Worm (Caenorhabditis elegans) whole organism, young adult: ENCODE measurements around the gene alr-1.

ENCODE experiments used
- B0019.2 ChIP-seq: fragments of 200-800 bp; sonication (Bioruptor generic); conservative IDR thresholded peaks from 2 replicates; pipeline ENCODE4 v1.3.6; 2022; ENCODE audit warnings: missing genetic modification reagents, missing genetic modification characterization, missing compliant biosample characterization
- F52B5.7 ChIP-seq: sonication (generic microtip); optimal IDR thresholded peaks from 2 replicates; lab custom pipeline; 2016; ENCODE audit warnings: mild to moderate bottlenecking, missing genetic modification characterization, missing compliant biosample characterization
- F57C9.4 ChIP-seq: sonication (generic microtip); optimal IDR thresholded peaks from 2 replicates; lab custom pipeline; 2017; ENCODE audit warnings: mild to moderate bottlenecking, missing genetic modification characterization, missing compliant biosample characterization
- T07F8.4 ChIP-seq: sonication (generic microtip); optimal IDR thresholded peaks from 2 replicates; lab custom pipeline; 2016; ENCODE audit warnings: mild to moderate bottlenecking, missing genetic modification characterization, moderate library complexity, missing compliant biosample characterization
- Y79H2A.3 ChIP-seq: fragments of 200-800 bp; sonication (Bioruptor generic); conservative IDR thresholded peaks from 2 replicates; pipeline ENCODE4 v1.3.6; 2022; ENCODE audit warnings: missing genetic modification reagents, missing genetic modification characterization, missing compliant biosample characterization
- ZK185.1 ChIP-seq: sonication (generic microtip); optimal IDR thresholded peaks from 2 replicates; lab custom pipeline; 2016; ENCODE audit warnings: mild to moderate bottlenecking, missing genetic modification characterization, missing compliant biosample characterization; ENCODE audit not compliant: poor library complexity, severe bottlenecking
- ama-1 ChIP-seq, 3 experiments: fragments of 150-350 bp in 1 of 3; sonication (generic microtip) in 2 of 3; optimal IDR thresholded peaks; 2 replicates each; lab custom pipeline; 2014 to 2018; ENCODE audit warnings: missing biosample characterization in 2 of 3, missing genetic modification characterization in 2 of 3, missing genetic modification reagents in 2 of 3
- aptf-2 ChIP-seq: fragments of 200-800 bp; sonication (Bioruptor generic); conservative IDR thresholded peaks from 2 replicates; pipeline ENCODE4 v1.3.6; 2022; ENCODE audit warnings: missing genetic modification reagents, missing genetic modification characterization, missing compliant biosample characterization
- aptf-3 ChIP-seq: fragments of 200-800 bp; sonication (Bioruptor generic); IDR thresholded peaks from 2 replicates; pipeline ENCODE4 v1.3.6; 2022; ENCODE audit warnings: missing genetic modification characterization, missing compliant biosample characterization
- atf-7 ChIP-seq: sonication (generic microtip); optimal IDR thresholded peaks from 2 replicates; lab custom pipeline; 2017; ENCODE audit warnings: mild to moderate bottlenecking, missing genetic modification characterization, missing compliant biosample characterization
- attf-5 ChIP-seq: fragments of 200-800 bp; sonication (Bioruptor generic); optimal IDR thresholded peaks from 2 replicates; lab custom pipeline; 2018; ENCODE audit warnings: mild to moderate bottlenecking, missing genetic modification characterization, missing compliant biosample characterization
- ccch-3 ChIP-seq: fragments of 200-800 bp; sonication (Bioruptor generic); optimal IDR thresholded peaks from 2 replicates; lab custom pipeline; 2018; ENCODE audit warnings: mild to moderate bottlenecking, missing genetic modification characterization, missing compliant biosample characterization
- cebp-1 ChIP-seq, 2 experiments: fragments of 200-800 bp in 1 of 2; sonication (Bioruptor generic) in 1 of 2; sonication (generic microtip) in 1 of 2; IDR thresholded peaks in 1 of 2; optimal IDR thresholded peaks in 1 of 2; 2 replicates each; pipeline versions ENCODE4 v1.3.6 to Lab custom; 2017 to 2022; ENCODE audit warnings: missing compliant biosample characterization in 2 of 2, missing genetic modification characterization in 2 of 2, mild to moderate bottlenecking in 1 of 2, missing genetic modification reagents in 1 of 2, moderate library complexity in 1 of 2
- ceh-58 ChIP-seq: fragments of 200-800 bp; sonication (Bioruptor generic); IDR thresholded peaks from 2 replicates; pipeline ENCODE4 v1.3.6; 2022; ENCODE audit warnings: missing genetic modification characterization, missing compliant biosample characterization
- die-1 ChIP-seq: sonication (generic microtip); optimal IDR thresholded peaks from 2 replicates; lab custom pipeline; 2016; ENCODE audit warnings: missing genotype, mild to moderate bottlenecking, missing genetic modification characterization, missing compliant biosample characterization
- dpl-1 ChIP-seq: fragments of 150-350 bp; optimal IDR thresholded peaks from 2 replicates; lab custom pipeline; 2014; ENCODE audit warnings: missing biosample characterization, missing genetic modification reagents, missing genetic modification characterization
- efl-1 ChIP-seq: fragments of 150-350 bp; optimal IDR thresholded peaks from 2 replicates; lab custom pipeline; 2014; ENCODE audit warnings: missing biosample characterization, missing genetic modification reagents, missing genetic modification characterization
- egl-44 ChIP-seq: fragments of 200-800 bp; sonication (Bioruptor generic); IDR thresholded peaks from 2 replicates; pipeline ENCODE4 v1.3.6; 2022; ENCODE audit warnings: missing genetic modification reagents, missing genetic modification characterization, missing compliant biosample characterization
- gei-17 ChIP-seq: fragments of 200-800 bp; sonication (Bioruptor generic); optimal IDR thresholded peaks from 2 replicates; lab custom pipeline; 2018; ENCODE audit warnings: mild to moderate bottlenecking, missing genetic modification characterization, missing compliant biosample characterization
- hlh-26 ChIP-seq: fragments of 200-800 bp; sonication (Bioruptor generic); conservative IDR thresholded peaks from 2 replicates; pipeline ENCODE4 v1.3.6; 2022; ENCODE audit warnings: missing genetic modification reagents, missing genetic modification characterization, missing compliant biosample characterization
- hsf-1 ChIP-seq: fragments of 200-800 bp; sonication (Bioruptor generic); IDR thresholded peaks from 2 replicates; pipeline ENCODE4 v1.3.6; 2022; ENCODE audit warnings: missing genetic modification reagents, missing genetic modification characterization, missing compliant biosample characterization
- lag-1 ChIP-seq: fragments of 200-800 bp; sonication (Bioruptor generic); IDR thresholded peaks from 2 replicates; pipeline ENCODE4 v1.3.6; 2022; ENCODE audit warnings: missing genetic modification reagents, missing genetic modification characterization, missing compliant biosample characterization
- let-526 ChIP-seq: fragments of 200-800 bp; sonication (Bioruptor generic); IDR thresholded peaks from 2 replicates; pipeline ENCODE4 v1.3.6; 2022; ENCODE audit warnings: missing genetic modification reagents, missing genetic modification characterization, missing compliant biosample characterization
- lin-40 ChIP-seq: sonication (generic microtip); optimal IDR thresholded peaks from 2 replicates; lab custom pipeline; 2016; ENCODE audit warnings: missing genetic modification characterization, mild to moderate bottlenecking, missing compliant biosample characterization, missing genotype, missing genetic modification reagents
- lin-54 ChIP-seq: fragments of 200-800 bp; sonication (Bioruptor generic); optimal IDR thresholded peaks from 2 replicates; lab custom pipeline; 2018; ENCODE audit warnings: mild to moderate bottlenecking, missing genetic modification characterization, missing compliant biosample characterization
- lir-1 ChIP-seq: fragments of 200-800 bp; sonication (Bioruptor generic); conservative IDR thresholded peaks from 2 replicates; pipeline ENCODE4 v1.3.6; 2022; ENCODE audit warnings: missing genetic modification reagents, missing genetic modification characterization, missing compliant biosample characterization
- madf-10 ChIP-seq: sonication (generic microtip); optimal IDR thresholded peaks from 2 replicates; lab custom pipeline; 2016; ENCODE audit warnings: mild to moderate bottlenecking, missing genetic modification characterization, missing compliant biosample characterization
- madf-8 ChIP-seq: fragments of 200-800 bp; sonication (Bioruptor generic); conservative IDR thresholded peaks from 2 replicates; pipeline ENCODE4 v1.3.6; 2022; ENCODE audit warnings: missing genetic modification reagents, missing genetic modification characterization, missing compliant biosample characterization
- mel-28 ChIP-seq: sonication (generic microtip); optimal IDR thresholded peaks from 2 replicates; lab custom pipeline; 2016; ENCODE audit warnings: borderline replicate concordance, mild to moderate bottlenecking, missing genetic modification characterization, missing compliant biosample characterization
- mes-4 ChIP-seq: sonication (generic microtip); optimal IDR thresholded peaks from 2 replicates; lab custom pipeline; 2016; ENCODE audit warnings: missing genotype, missing genetic modification characterization, missing compliant biosample characterization
- nfya-1 ChIP-seq: sonication (generic microtip); optimal IDR thresholded peaks from 2 replicates; lab custom pipeline; 2017; ENCODE audit warnings: antibody characterized with exemption, missing compliant biosample characterization, missing genetic modification characterization, borderline replicate concordance; ENCODE audit not compliant: insufficient read depth
- nfya-2 ChIP-seq: fragments of 200-800 bp; sonication (Bioruptor generic); IDR thresholded peaks from 2 replicates; pipeline ENCODE4 v1.3.6; 2022; ENCODE audit warnings: missing genetic modification reagents, missing genetic modification characterization, missing compliant biosample characterization
- nhr-90 ChIP-seq: sonication (generic microtip); optimal IDR thresholded peaks from 2 replicates; lab custom pipeline; 2016; ENCODE audit warnings: missing genotype, mild to moderate bottlenecking, missing genetic modification characterization, missing compliant biosample characterization
- rpc-1 ChIP-seq, 2 experiments: fragments of 150-350 bp in 1 of 2; sonication (generic microtip) in 1 of 2; optimal IDR thresholded peaks; 2 replicates each; lab custom pipeline; 2014 to 2018; ENCODE audit warnings: missing biosample characterization in 1 of 2, missing genetic modification characterization in 1 of 2, missing genetic modification reagents in 1 of 2, missing genotype in 1 of 2
- sea-2 ChIP-seq: fragments of 200-800 bp; sonication (Bioruptor generic); IDR thresholded peaks from 2 replicates; pipeline ENCODE4 v1.3.6; 2022; ENCODE audit warnings: missing genetic modification characterization, missing compliant biosample characterization
- snpc-1.3 ChIP-seq: sonication (generic microtip); optimal IDR thresholded peaks from 2 replicates; lab custom pipeline; 2017; ENCODE audit warnings: missing genetic modification characterization, mild to moderate bottlenecking, missing compliant biosample characterization, antibody characterized with exemption, moderate library complexity, missing genotype, missing genetic modification reagents; ENCODE audit not compliant: insufficient read depth
- somi-1 ChIP-seq: fragments of 200-800 bp; sonication (Bioruptor generic); optimal IDR thresholded peaks from 2 replicates; lab custom pipeline; 2018; ENCODE audit warnings: mild to moderate bottlenecking, missing genetic modification characterization, missing compliant biosample characterization
- tbx-9 ChIP-seq: sonication (generic microtip); optimal IDR thresholded peaks from 2 replicates; lab custom pipeline; 2016; ENCODE audit warnings: borderline replicate concordance, missing genetic modification characterization, inconsistent platforms, missing compliant biosample characterization
- unc-62 ChIP-seq: fragments of 150-350 bp; optimal IDR thresholded peaks from 2 replicates; lab custom pipeline; 2014; ENCODE audit warnings: missing biosample characterization, missing genetic modification reagents, missing genetic modification characterization
- xnd-1 ChIP-seq: sonication (generic microtip); optimal IDR thresholded peaks from 2 replicates; lab custom pipeline; 2016; ENCODE audit warnings: missing genotype, missing genetic modification reagents, missing genetic modification characterization, missing compliant biosample characterization
- zim-3 ChIP-seq: sonication (generic microtip); optimal IDR thresholded peaks from 2 replicates; lab custom pipeline; 2017; ENCODE audit warnings: mild to moderate bottlenecking, missing genetic modification characterization, moderate library complexity, missing compliant biosample characterization
- ztf-18 ChIP-seq: sonication (generic microtip); optimal IDR thresholded peaks from 2 replicates; lab custom pipeline; 2016; ENCODE audit warnings: missing genotype, mild to moderate bottlenecking, missing genetic modification characterization, missing compliant biosample characterization
- ztf-25 ChIP-seq: fragments of 200-800 bp; sonication (Bioruptor generic); IDR thresholded peaks from 2 replicates; pipeline ENCODE4 v1.3.6; 2022; ENCODE audit warnings: missing genetic modification reagents, missing genetic modification characterization, missing compliant biosample characterization

Gene alr-1

DNA sequence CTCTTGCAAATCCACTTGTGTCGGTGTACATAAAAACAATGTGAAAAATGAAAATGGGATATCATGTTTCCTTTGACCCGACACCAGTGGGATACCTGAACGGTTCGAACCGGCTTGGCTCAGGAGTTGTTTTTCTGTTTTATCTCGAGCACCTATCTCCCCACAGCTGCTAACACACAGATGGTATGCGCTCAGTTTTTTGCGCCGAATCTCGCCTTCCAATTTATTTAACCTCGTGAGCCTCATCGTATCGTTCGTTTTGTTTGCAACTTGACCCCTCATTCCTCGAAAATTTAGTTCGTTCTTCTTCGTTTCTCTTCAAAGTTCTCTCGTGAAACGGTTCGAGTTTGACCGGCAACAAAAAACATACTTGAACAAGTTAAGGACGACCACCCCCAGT is 35.1 kb upstream of the alr-1 start, which contains the start of gene C05C9.1:
C05C9.1 (plus strand) TSS at position 301 of the 400 bp plus-strand sequence.
- no peak for TF ChIP-seq ztf-25 (GFP tag; lab: Robert Waterston, UW)
- no peak for TF ChIP-seq lag-1 (GFP tag; lab: Robert Waterston, UW)
- TF ChIP-seq aptf-3 (GFP tag; lab: Robert Waterston, UW): no peak
- TF ChIP-seq aptf-2: no peak
- no peak for TF ChIP-seq ccch-3 (GFP tag; lab: Kevin White, UChicago)
- no peak for TF ChIP-seq lin-54 (GFP tag; lab: Kevin White, UChicago)
- no peak for TF ChIP-seq ama-1 (optimal IDR thresholded peaks at IDR 0.05; lab: Kevin White, UChicago)
- TF ChIP-seq ama-1 (GFP tag; optimal IDR thresholded peaks at IDR 0.05; lab: Kevin White, UChicago): no peak
- TF ChIP-seq ZK185.1 (tag; lab: Kevin White, UChicago): no peak
- TF ChIP-seq Y79H2A.3: no peak
- TF ChIP-seq ztf-18 (tag; lab: Kevin White, UChicago): no peak
- TF ChIP-seq madf-10: no peak
- no peak for TF ChIP-seq nfya-2 (GFP tag; lab: Robert Waterston, UW)

DNA sequence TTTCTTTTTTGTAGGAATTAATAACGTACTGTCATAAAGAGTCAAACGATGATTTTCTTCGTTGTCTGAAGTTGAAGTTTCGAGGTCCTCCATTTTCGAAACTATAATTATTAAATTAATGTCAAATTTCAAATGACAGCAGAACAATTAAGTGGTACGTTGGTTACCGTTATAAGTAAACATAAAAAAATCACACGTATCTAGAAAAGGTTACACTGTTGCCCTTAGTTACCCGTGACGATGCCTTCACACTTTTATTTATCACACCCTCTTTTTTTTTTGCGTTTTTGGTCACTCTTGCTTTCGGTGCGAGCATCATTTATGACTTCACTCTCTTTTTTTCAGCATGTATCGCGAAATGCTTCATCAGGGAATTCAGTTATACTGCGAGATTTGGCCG is 27.3 kb upstream of the alr-1 start, which contains the start of the genes C05C9.3 and C05C9.2:
C05C9.3 (minus strand) TSS at position 101 of the 400 bp plus-strand sequence.
C05C9.2 (plus strand) TSS at position 346 of the 400 bp plus-strand sequence.
- no peak for TF ChIP-seq cebp-1 (GFP tag; IDR thresholded peaks at IDR 0.05; lab: Robert Waterston, UW)
- TF ChIP-seq cebp-1 (tag; optimal IDR thresholded peaks at IDR 0.05; lab: Kevin White, UChicago): no peak
- TF ChIP-seq hlh-26 (GFP tag; lab: Robert Waterston, UW): no peak
- TF ChIP-seq gei-17 (GFP tag; lab: Kevin White, UChicago): no peak
- TF ChIP-seq T07F8.4: no peak
- TF ChIP-seq ztf-25 (GFP tag; lab: Robert Waterston, UW): no peak
- no peak for TF ChIP-seq zim-3 (tag; lab: Kevin White, UChicago)
- TF ChIP-seq F52B5.7 (tag; lab: Kevin White, UChicago): no peak
- no peak for TF ChIP-seq nhr-90
- TF ChIP-seq rpc-1 (optimal IDR thresholded peaks at IDR 0.05; lab: Kevin White, UChicago): no peak
- TF ChIP-seq rpc-1 (tag; optimal IDR thresholded peaks at IDR 0.05; lab: Kevin White, UChicago): no peak
- TF ChIP-seq ceh-58 (GFP tag; lab: Robert Waterston, UW): no peak
- TF ChIP-seq madf-8 (GFP tag; lab: Robert Waterston, UW): no peak
- TF ChIP-seq unc-62 (GFP tag; lab: Kevin White, UChicago): no peak
- no peak for TF ChIP-seq mes-4 (tag; lab: Kevin White, UChicago)
- no peak for TF ChIP-seq atf-7 (tag; lab: Kevin White, UChicago)
- no peak for TF ChIP-seq lin-40 (tag; lab: Kevin White, UChicago)

DNA sequence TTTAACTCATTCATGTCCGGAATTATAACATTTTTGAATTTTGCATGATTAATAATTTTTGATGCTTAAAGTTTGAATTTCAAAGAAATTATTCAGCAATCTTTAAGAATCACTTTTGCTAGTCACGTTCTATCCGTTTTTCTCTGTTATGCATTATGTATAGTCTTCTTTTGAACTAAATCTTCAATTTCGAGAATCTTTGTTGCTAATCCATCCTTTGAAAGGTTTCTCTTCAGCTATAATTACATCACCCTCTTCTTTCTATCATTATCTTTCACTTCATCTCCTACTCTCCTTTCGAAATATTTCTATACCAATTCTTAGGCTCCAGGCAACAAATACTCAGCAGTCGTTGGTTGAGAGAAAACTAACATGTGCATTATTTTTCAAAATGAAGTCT is 26.1 kb upstream of the alr-1 start:
- no peak for TF ChIP-seq F57C9.4 (tag; lab: Kevin White, UChicago)
- no peak for TF ChIP-seq B0019.2 (GFP tag; lab: Robert Waterston, UW)
- no peak for TF ChIP-seq efl-1
- TF ChIP-seq F52B5.7 (tag; lab: Kevin White, UChicago): no peak
- no peak for TF ChIP-seq let-526 (GFP tag; lab: Robert Waterston, UW)
- TF ChIP-seq nfya-1: no peak
- TF ChIP-seq die-1 (tag; lab: Kevin White, UChicago): no peak
- TF ChIP-seq nhr-90: no peak
- TF ChIP-seq hlh-26 (GFP tag; lab: Robert Waterston, UW): no peak
- no peak for TF ChIP-seq lir-1 (GFP tag; lab: Robert Waterston, UW)

ce11 chrX:11137632-11138031 is 12.2 kb upstream of the alr-1 start:
- TF ChIP-seq dpl-1: no peak
- no peak for TF ChIP-seq aptf-3 (GFP tag; lab: Robert Waterston, UW)
- no peak for TF ChIP-seq ztf-25 (GFP tag; lab: Robert Waterston, UW)
- TF ChIP-seq hsf-1 (GFP tag; lab: Robert Waterston, UW): no peak
- TF ChIP-seq somi-1: no peak
- TF ChIP-seq snpc-1.3 (tag; lab: Kevin White, UChicago): no peak
- TF ChIP-seq egl-44 (GFP tag; lab: Robert Waterston, UW): no peak
- TF ChIP-seq ccch-3 (GFP tag; lab: Kevin White, UChicago): no peak
- TF ChIP-seq xnd-1 (tag; lab: Kevin White, UChicago): no peak
- TF ChIP-seq nfya-2 (GFP tag; lab: Robert Waterston, UW): no peak
- no peak for TF ChIP-seq mel-28
- no peak for TF ChIP-seq attf-5 (GFP tag; lab: Kevin White, UChicago)
- TF ChIP-seq sea-2 (GFP tag; lab: Robert Waterston, UW): no peak
- TF ChIP-seq mes-4 (tag; lab: Kevin White, UChicago): no peak
- no peak for TF ChIP-seq tbx-9 (tag; lab: Kevin White, UChicago)
